Worm (Caenorhabditis elegans) whole organism, young adult: Measurements from ENCODE around the gene E02H1.5.
A peak's percentile ranks its signal among the peaks of the same experiment; 100 is the strongest.

ENCODE experiments used
- B0035.1 ChIP-seq: sonication (generic microtip); optimal IDR thresholded peaks from 2 replicates; lab custom pipeline; 2016; ENCODE audit warnings: missing genetic modification characterization, mild to moderate bottlenecking, missing compliant biosample characterization, missing genotype, missing genetic modification reagents
- B0336.3 ChIP-seq: fragments of 200-800 bp; sonication (Bioruptor generic); IDR thresholded peaks from 2 replicates; pipeline ENCODE4 v1.3.6; 2022; ENCODE audit warnings: missing genetic modification characterization, missing compliant biosample characterization
- C06A6.2 ChIP-seq: fragments of 200-800 bp; sonication (Bioruptor generic); conservative IDR thresholded peaks from 2 replicates; pipeline ENCODE4 v1.3.6; 2022; ENCODE audit warnings: missing genetic modification characterization, missing compliant biosample characterization
- C17E4.6 ChIP-seq: fragments of 200-800 bp; sonication (Bioruptor generic); IDR thresholded peaks from 2 replicates; pipeline ENCODE4 v1.3.6; 2022; ENCODE audit warnings: missing genetic modification reagents, missing genetic modification characterization, missing compliant biosample characterization
- D2030.7 ChIP-seq: fragments of 200-800 bp; sonication (Bioruptor generic); IDR thresholded peaks from 2 replicates; pipeline ENCODE4 v1.3.6; 2022; ENCODE audit warnings: missing genetic modification reagents, missing genetic modification characterization, missing compliant biosample characterization
- F33H1.4 ChIP-seq: fragments of 200-800 bp; sonication (Bioruptor generic); IDR thresholded peaks from 2 replicates; pipeline ENCODE4 v1.3.6; 2022; ENCODE audit warnings: missing genetic modification reagents, missing genetic modification characterization, missing compliant biosample characterization
- F52B5.7 ChIP-seq: sonication (generic microtip); optimal IDR thresholded peaks from 2 replicates; lab custom pipeline; 2016; ENCODE audit warnings: mild to moderate bottlenecking, missing genetic modification characterization, missing compliant biosample characterization
- F57A8.1 ChIP-seq: fragments of 200-800 bp; sonication (Bioruptor generic); optimal IDR thresholded peaks from 2 replicates; lab custom pipeline; 2018; ENCODE audit warnings: mild to moderate bottlenecking, missing genetic modification characterization, moderate library complexity, missing compliant biosample characterization
- F57C9.4 ChIP-seq: sonication (generic microtip); optimal IDR thresholded peaks from 2 replicates; lab custom pipeline; 2017; ENCODE audit warnings: mild to moderate bottlenecking, missing genetic modification characterization, missing compliant biosample characterization
- K11D2.4 ChIP-seq: fragments of 200-800 bp; sonication (Bioruptor generic); IDR thresholded peaks from 2 replicates; pipeline ENCODE4 v1.3.6; 2022; ENCODE audit warnings: missing genetic modification reagents, missing genetic modification characterization, missing compliant biosample characterization
- T07F8.4 ChIP-seq: sonication (generic microtip); optimal IDR thresholded peaks from 2 replicates; lab custom pipeline; 2016; ENCODE audit warnings: mild to moderate bottlenecking, missing genetic modification characterization, moderate library complexity, missing compliant biosample characterization
- Y53F4B.3 ChIP-seq: fragments of 200-800 bp; sonication (Bioruptor generic); IDR thresholded peaks from 2 replicates; pipeline ENCODE4 v1.3.6; 2022; ENCODE audit warnings: missing genetic modification reagents, missing genetic modification characterization, missing compliant biosample characterization
- Y56A3A.18 ChIP-seq: fragments of 200-800 bp; sonication (Bioruptor generic); IDR thresholded peaks from 2 replicates; pipeline ENCODE4 v1.3.6; 2022; ENCODE audit warnings: missing genetic modification reagents, missing genetic modification characterization, missing compliant biosample characterization
- Y95B8A.8 ChIP-seq: fragments of 200-800 bp; sonication (Bioruptor generic); IDR thresholded peaks from 2 replicates; pipeline ENCODE4 v1.3.6; 2022; ENCODE audit warnings: missing genetic modification reagents, missing genetic modification characterization, missing compliant biosample characterization
- ZK185.1 ChIP-seq: sonication (generic microtip); optimal IDR thresholded peaks from 2 replicates; lab custom pipeline; 2016; ENCODE audit warnings: mild to moderate bottlenecking, missing genetic modification characterization, missing compliant biosample characterization; ENCODE audit not compliant: poor library complexity, severe bottlenecking
- akir-1 ChIP-seq: fragments of 200-800 bp; sonication (Bioruptor generic); optimal IDR thresholded peaks from 2 replicates; lab custom pipeline; 2018; ENCODE audit warnings: mild to moderate bottlenecking, missing genetic modification characterization, moderate library complexity, missing compliant biosample characterization
- atf-7 ChIP-seq: sonication (generic microtip); optimal IDR thresholded peaks from 2 replicates; lab custom pipeline; 2017; ENCODE audit warnings: mild to moderate bottlenecking, missing genetic modification characterization, missing compliant biosample characterization
- athp-1 ChIP-seq: sonication (generic microtip); optimal IDR thresholded peaks from 2 replicates; lab custom pipeline; 2017; ENCODE audit warnings: mild to moderate bottlenecking, missing genetic modification characterization, missing compliant biosample characterization
- attf-5 ChIP-seq: fragments of 200-800 bp; sonication (Bioruptor generic); optimal IDR thresholded peaks from 2 replicates; lab custom pipeline; 2018; ENCODE audit warnings: mild to moderate bottlenecking, missing genetic modification characterization, missing compliant biosample characterization
- cebp-1 ChIP-seq, 2 experiments: fragments of 200-800 bp in 1 of 2; sonication (Bioruptor generic) in 1 of 2; sonication (generic microtip) in 1 of 2; IDR thresholded peaks in 1 of 2; optimal IDR thresholded peaks in 1 of 2; 2 replicates each; pipeline versions ENCODE4 v1.3.6 to Lab custom; 2017 to 2022; ENCODE audit warnings: missing compliant biosample characterization in 2 of 2, missing genetic modification characterization in 2 of 2, mild to moderate bottlenecking in 1 of 2, missing genetic modification reagents in 1 of 2, moderate library complexity in 1 of 2
- cebp-2 ChIP-seq: fragments of 200-800 bp; sonication (Bioruptor generic); IDR thresholded peaks from 2 replicates; pipeline ENCODE4 v1.3.6; 2022; ENCODE audit warnings: missing genetic modification characterization, missing compliant biosample characterization
- dox-1 ChIP-seq: fragments of 200-800 bp; sonication (Bioruptor generic); IDR thresholded peaks from 2 replicates; pipeline ENCODE4 v1.3.6; 2022; ENCODE audit warnings: missing genetic modification reagents, missing genetic modification characterization, missing compliant biosample characterization
- egl-18 ChIP-seq: fragments of 200-800 bp; sonication (Bioruptor generic); IDR thresholded peaks from 2 replicates; pipeline ENCODE4 v1.3.6; 2022; ENCODE audit warnings: missing genetic modification reagents, missing genetic modification characterization, missing compliant biosample characterization
- egl-44 ChIP-seq: fragments of 200-800 bp; sonication (Bioruptor generic); IDR thresholded peaks from 2 replicates; pipeline ENCODE4 v1.3.6; 2022; ENCODE audit warnings: missing genetic modification reagents, missing genetic modification characterization, missing compliant biosample characterization
- fkh-3 ChIP-seq: sonication (generic microtip); optimal IDR thresholded peaks from 2 replicates; lab custom pipeline; 2016; ENCODE audit warnings: mild to moderate bottlenecking, missing genetic modification characterization, missing compliant biosample characterization
- him-1 ChIP-seq: sonication (generic microtip); optimal IDR thresholded peaks from 2 replicates; lab custom pipeline; 2016; ENCODE audit warnings: missing genotype, missing genetic modification reagents, missing genetic modification characterization, missing compliant biosample characterization
- hrde-1 ChIP-seq: sonication (generic microtip); optimal IDR thresholded peaks from 2 replicates; lab custom pipeline; 2016; ENCODE audit warnings: missing genetic modification characterization, mild to moderate bottlenecking, missing compliant biosample characterization, moderate library complexity, missing genotype, missing genetic modification reagents, borderline replicate concordance
- lag-1 ChIP-seq: fragments of 200-800 bp; sonication (Bioruptor generic); IDR thresholded peaks from 2 replicates; pipeline ENCODE4 v1.3.6; 2022; ENCODE audit warnings: missing genetic modification reagents, missing genetic modification characterization, missing compliant biosample characterization
- let-526 ChIP-seq: fragments of 200-800 bp; sonication (Bioruptor generic); IDR thresholded peaks from 2 replicates; pipeline ENCODE4 v1.3.6; 2022; ENCODE audit warnings: missing genetic modification reagents, missing genetic modification characterization, missing compliant biosample characterization
- let-607 ChIP-seq, 2 experiments: fragments of 200-800 bp in 1 of 2; sonication (Bioruptor generic) in 1 of 2; sonication (generic microtip) in 1 of 2; optimal IDR thresholded peaks; 2 replicates each; lab custom pipeline; 2016 to 2018; ENCODE audit warnings: mild to moderate bottlenecking in 2 of 2, missing compliant biosample characterization in 2 of 2, missing genetic modification characterization in 2 of 2, moderate library complexity in 2 of 2, missing genotype in 1 of 2
- lsl-1 ChIP-seq: fragments of 200-800 bp; sonication (Bioruptor generic); optimal IDR thresholded peaks from 2 replicates; lab custom pipeline; 2018; ENCODE audit warnings: mild to moderate bottlenecking, missing genetic modification characterization, moderate library complexity, missing compliant biosample characterization
- madf-10 ChIP-seq: sonication (generic microtip); optimal IDR thresholded peaks from 2 replicates; lab custom pipeline; 2016; ENCODE audit warnings: mild to moderate bottlenecking, missing genetic modification characterization, missing compliant biosample characterization
- nfya-2 ChIP-seq: fragments of 200-800 bp; sonication (Bioruptor generic); IDR thresholded peaks from 2 replicates; pipeline ENCODE4 v1.3.6; 2022; ENCODE audit warnings: missing genetic modification reagents, missing genetic modification characterization, missing compliant biosample characterization
- nfyb-1 ChIP-seq: fragments of 200-800 bp; sonication (Bioruptor generic); IDR thresholded peaks from 2 replicates; pipeline ENCODE4 v1.3.6; 2022; ENCODE audit warnings: missing genetic modification reagents, missing genetic modification characterization, missing compliant biosample characterization
- nhr-27 ChIP-seq: fragments of 200-800 bp; sonication (Bioruptor generic); optimal IDR thresholded peaks from 2 replicates; lab custom pipeline; 2018; ENCODE audit warnings: mild to moderate bottlenecking, missing genetic modification characterization, moderate library complexity, missing compliant biosample characterization
- nhr-80 ChIP-seq: sonication (generic microtip); optimal IDR thresholded peaks from 2 replicates; lab custom pipeline; 2016; ENCODE audit warnings: missing genetic modification characterization, missing compliant biosample characterization
- nhr-90 ChIP-seq: sonication (generic microtip); optimal IDR thresholded peaks from 2 replicates; lab custom pipeline; 2016; ENCODE audit warnings: missing genotype, mild to moderate bottlenecking, missing genetic modification characterization, missing compliant biosample characterization
- pbrm-1 ChIP-seq: fragments of 200-800 bp; sonication (Bioruptor generic); IDR thresholded peaks from 2 replicates; pipeline ENCODE4 v1.3.6; 2022; ENCODE audit warnings: missing genetic modification reagents, missing genetic modification characterization, missing compliant biosample characterization
- pha-4 ChIP-seq: fragments of 150-350 bp; sonication (generic microtip); optimal IDR thresholded peaks from 2 replicates; lab custom pipeline; 2014; ENCODE audit warnings: missing biosample characterization, missing genetic modification reagents, missing genetic modification characterization
- sptf-2 ChIP-seq: fragments of 200-800 bp; sonication (Bioruptor generic); optimal IDR thresholded peaks from 2 replicates; lab custom pipeline; 2018; ENCODE audit warnings: mild to moderate bottlenecking, missing genetic modification characterization, missing compliant biosample characterization
- tbp1 ChIP-seq: fragments of 200-800 bp; sonication (Bioruptor generic); optimal IDR thresholded peaks from 2 replicates; lab custom pipeline; 2018; ENCODE audit warnings: mild to moderate bottlenecking, missing genetic modification characterization, missing compliant biosample characterization
- tbx-9 ChIP-seq: sonication (generic microtip); optimal IDR thresholded peaks from 2 replicates; lab custom pipeline; 2016; ENCODE audit warnings: borderline replicate concordance, missing genetic modification characterization, inconsistent platforms, missing compliant biosample characterization
- tlf-1 ChIP-seq: fragments of 200-800 bp; sonication (Bioruptor generic); optimal IDR thresholded peaks from 2 replicates; lab custom pipeline; 2018; ENCODE audit warnings: mild to moderate bottlenecking, missing genetic modification characterization, missing compliant biosample characterization
- ztf-18 ChIP-seq: sonication (generic microtip); optimal IDR thresholded peaks from 2 replicates; lab custom pipeline; 2016; ENCODE audit warnings: missing genotype, mild to moderate bottlenecking, missing genetic modification characterization, missing compliant biosample characterization
- ztf-22 ChIP-seq: fragments of 200-800 bp; sonication (Bioruptor generic); optimal IDR thresholded peaks from 2 replicates; lab custom pipeline; 2018; ENCODE audit warnings: mild to moderate bottlenecking, missing genetic modification characterization, moderate library complexity, missing compliant biosample characterization
- ztf-26 ChIP-seq: sonication (generic microtip); optimal IDR thresholded peaks from 2 replicates; lab custom pipeline; 2017; ENCODE audit warnings: missing genetic modification characterization, missing compliant biosample characterization
- ztf-28 ChIP-seq: fragments of 200-800 bp; sonication (Bioruptor generic); IDR thresholded peaks from 2 replicates; pipeline ENCODE4 v1.3.6; 2022; ENCODE audit warnings: missing genetic modification reagents, missing genetic modification characterization, missing compliant biosample characterization

Gene E02H1.5

DNA sequence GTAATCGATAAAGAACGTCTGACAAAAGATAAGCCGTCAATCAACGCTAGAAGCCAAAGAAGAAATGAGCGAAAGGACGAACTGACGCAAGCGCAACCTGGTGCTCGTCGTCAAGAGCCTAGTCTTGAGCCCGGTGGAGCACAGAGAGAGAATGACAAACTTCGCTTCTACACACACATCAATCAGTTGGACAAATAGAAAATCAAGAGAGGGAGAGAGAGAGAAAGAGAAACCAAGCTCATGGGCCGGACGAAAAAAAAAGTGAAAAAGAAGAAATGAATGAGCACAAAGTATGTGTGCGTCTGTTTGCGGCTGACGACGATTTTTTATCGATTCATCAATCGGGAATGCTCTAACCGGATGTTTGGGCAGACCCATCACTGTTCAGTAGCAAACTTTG is 26.1 kb downstream of the E02H1.5 start (continued):
- TF ChIP-seq C17E4.6 (GFP tag; lab: Robert Waterston, UW) (no peak), egl-18 (GFP tag; lab: Robert Waterston, UW) (no peak), B0035.1 (no peak), ZK185.1 (tag; lab: Kevin White, UChicago) (no peak), C06A6.2 (no peak), let-607 (tag; optimal IDR thresholded peaks at IDR 0.05; lab: Kevin White, UChicago) (no peak), ztf-22 (no peak), tlf-1 (GFP tag; lab: Kevin White, UChicago) (no peak), F57A8.1 (GFP tag; lab: Kevin White, UChicago) (no peak), fkh-3 (no peak), sptf-2 (GFP tag; lab: Kevin White, UChicago) (no peak), hrde-1 (no peak), lsl-1 (GFP tag; lab: Kevin White, UChicago) (no peak), F33H1.4 (GFP tag; lab: Robert Waterston, UW) (no peak), Y95B8A.8 (GFP tag; lab: Robert Waterston, UW) (no peak)

DNA sequence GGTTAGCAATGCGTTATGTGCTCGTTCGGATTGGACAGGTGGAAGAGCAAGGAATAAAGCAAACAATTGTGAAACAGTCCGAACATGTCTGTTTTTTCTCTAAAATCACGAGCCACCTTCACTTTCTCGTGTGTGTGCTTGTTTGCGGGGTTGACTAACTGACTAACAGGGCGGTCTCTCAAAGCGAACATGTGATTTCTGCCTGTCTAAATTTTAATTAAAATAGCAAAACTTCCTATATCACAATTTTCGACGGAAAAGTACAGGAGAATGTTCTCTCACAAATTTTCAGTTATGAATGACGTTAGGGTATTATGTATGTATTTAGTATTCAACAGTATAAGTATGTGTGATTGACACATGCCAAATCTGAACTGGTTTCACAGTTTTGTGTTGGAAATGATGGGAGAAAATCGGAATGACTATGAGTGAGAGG is 26.9 kb downstream of the E02H1.5 start:
- no peak for TF ChIP-seq tbp1
- TF ChIP-seq Y56A3A.18 (GFP tag; lab: Robert Waterston, UW) = 0 out of 2 replicates have a peak, but pooled peaks have one; percentile 17
- TF ChIP-seq pbrm-1 (GFP tag; lab: Robert Waterston, UW) = 0 out of 2 replicates have a peak, but pooled peaks have one; percentile 25
- TF ChIP-seq lag-1 = no peak
- TF ChIP-seq dox-1 = peak; percentile 45; the same call in 1 of the 2 replicates
- no peak for TF ChIP-seq nfyb-1 (GFP tag; lab: Robert Waterston, UW)
- TF ChIP-seq C06A6.2 = no peak
- no peak for TF ChIP-seq F57C9.4 (tag; lab: Kevin White, UChicago)
- peak; percentile 16 for TF ChIP-seq nhr-90
- no peak for TF ChIP-seq tbx-9 (tag; lab: Kevin White, UChicago)
- TF ChIP-seq nhr-27 (tag; lab: Kevin White, UChicago) = no peak
- TF ChIP-seq nhr-80 = peak; percentile 92
- TF ChIP-seq let-526 = 0 out of 2 replicates have a peak, but pooled peaks have one; percentile 57
- TF ChIP-seq F52B5.7 (tag; lab: Kevin White, UChicago) = no peak
- no peak for TF ChIP-seq pha-4 (tag; lab: Kevin White, UChicago)
- TF ChIP-seq him-1 = no peak
- peak; percentile 39 for TF ChIP-seq tlf-1 (GFP tag; lab: Kevin White, UChicago)
- TF ChIP-seq ztf-28 = no peak
- no peak for TF ChIP-seq madf-10 (tag; lab: Kevin White, UChicago)
- TF ChIP-seq fkh-3 = no peak
- no peak for TF ChIP-seq lsl-1 (GFP tag; lab: Kevin White, UChicago)
- TF ChIP-seq cebp-2 (GFP tag; lab: Robert Waterston, UW) = no peak
- TF ChIP-seq athp-1 (tag; lab: Kevin White, UChicago) = no peak
- no peak for TF ChIP-seq Y53F4B.3
- TF ChIP-seq ztf-18 (tag; lab: Kevin White, UChicago) = peak; percentile 1
- TF ChIP-seq egl-44 (GFP tag; lab: Robert Waterston, UW) = no peak
- TF ChIP-seq D2030.7 (GFP tag; lab: Robert Waterston, UW) = no peak
- TF ChIP-seq attf-5 (GFP tag; lab: Kevin White, UChicago) = no peak
- TF ChIP-seq K11D2.4 = no peak
- no peak for TF ChIP-seq ztf-26 (tag; lab: Kevin White, UChicago)
- no peak for TF ChIP-seq F57A8.1 (GFP tag; lab: Kevin White, UChicago)
- TF ChIP-seq T07F8.4 (tag; lab: Kevin White, UChicago) = no peak
- 0 out of 2 replicates have a peak, but pooled peaks have one; percentile 25 for TF ChIP-seq B0336.3 (GFP tag; lab: Robert Waterston, UW)
- peak; percentile 69 for TF ChIP-seq cebp-1 (GFP tag; IDR thresholded peaks at IDR 0.05; lab: Robert Waterston, UW)
- peak; percentile 82 for TF ChIP-seq cebp-1 (tag; optimal IDR thresholded peaks at IDR 0.05; lab: Kevin White, UChicago)
- peak; percentile 6 for TF ChIP-seq akir-1 (GFP tag; lab: Kevin White, UChicago)
- no peak for TF ChIP-seq nfya-2
- peak; percentile 48 for TF ChIP-seq atf-7 (tag; lab: Kevin White, UChicago)
